Worm (Caenorhabditis elegans): ENCODE results near the gene sri-18.

DNA sequence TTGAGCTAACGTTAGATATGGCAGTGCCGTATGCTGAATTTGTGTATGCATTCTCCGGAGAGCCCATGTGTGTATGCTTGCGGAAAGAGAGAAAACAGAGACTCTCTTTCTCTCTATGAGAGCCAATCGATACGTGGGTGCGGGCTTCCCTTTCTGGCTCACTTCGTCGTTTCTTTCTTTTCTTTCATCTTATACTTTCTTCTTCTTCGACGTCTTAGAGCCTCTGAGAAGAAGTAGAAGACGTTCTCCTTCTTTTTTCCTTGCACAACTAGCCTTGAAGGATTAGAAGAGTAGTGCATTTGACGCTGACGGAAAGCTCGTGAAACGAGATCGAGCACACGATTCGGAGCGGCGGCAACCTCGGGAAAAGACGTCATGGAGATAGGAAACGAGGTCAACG, 13.5 kb upstream of the sri-18 start:
- TF ChIP-seq fos-1 (tag; optimal IDR thresholded peaks at IDR 0.05) (no peak), lin-39 (tag; optimal IDR thresholded peaks at IDR 0.05) (no peak), mdl-1 (tag; optimal IDR thresholded peaks at IDR 0.05) (no peak), nhr-77 (tag; optimal IDR thresholded peaks at IDR 0.05) (no peak), unc-62 (GFP tag; optimal IDR thresholded peaks at IDR 0.05) (peak; percentile 81), aly-2 (tag; optimal IDR thresholded peaks at IDR 0.05) (no peak), tbx-2 (tag; optimal IDR thresholded peaks at IDR 0.05) (no peak), skn-1 (tag; optimal IDR thresholded peaks at IDR 0.05) (no peak), nfya-1 (tag; optimal IDR thresholded peaks at IDR 0.05; ENCODE audit: insufficient read depth) (peak; percentile 77), elt-3 (tag; optimal IDR thresholded peaks at IDR 0.05) (no peak), nhr-76 (tag; optimal IDR thresholded peaks at IDR 0.05) (no peak)

Data from whole organism, L3 larva.